Fruit fly (Drosophila melanogaster): ENCODE measurements around the gene CG15482.

The CG15482 gene

DNA sequence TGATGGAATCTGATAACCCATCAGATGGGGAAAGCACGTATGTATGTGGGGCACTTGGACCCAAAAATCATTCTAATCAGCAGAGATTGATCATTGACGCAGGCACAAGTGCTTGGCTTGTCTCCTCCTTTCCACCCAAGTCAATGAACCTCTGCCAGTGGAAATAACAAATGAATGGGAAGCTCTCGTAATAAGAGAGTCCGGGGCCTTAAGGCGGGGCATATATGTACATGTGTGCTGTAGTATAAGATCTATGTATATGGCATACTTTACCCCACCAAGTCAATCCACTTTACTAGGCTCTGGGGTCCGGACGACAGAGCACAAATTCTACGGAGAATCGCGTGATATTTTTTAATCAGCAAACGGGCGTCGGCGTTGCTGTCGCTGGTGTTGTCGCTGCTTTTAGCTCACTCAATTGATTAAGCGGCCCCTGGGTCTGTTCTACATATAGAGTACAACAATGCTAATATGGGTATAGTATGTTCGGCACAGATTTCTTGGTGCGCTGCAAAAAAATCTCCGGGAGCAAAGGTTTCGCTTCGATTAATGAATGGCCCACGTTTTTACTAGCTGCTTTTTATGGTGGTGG, 5.4 kb downstream of the CG15482 start (continued):
- TF ChIP-seq CG17385 (GFP tag; optimal IDR thresholded peaks at IDR 0.05) (no peak), slou (GFP tag; optimal IDR thresholded peaks at IDR 0.05) (no peak), D19A (tag; optimal IDR thresholded peaks at IDR 0.05) (no peak), esg (GFP tag; conservative IDR thresholded peaks at IDR 0.05) (no peak), D19B (GFP tag; optimal IDR thresholded peaks at IDR 0.05) (no peak), ap (GFP tag; IDR thresholded peaks at IDR 0.05) (no peak), CG16779 (GFP tag; IDR thresholded peaks at IDR 0.05) (no peak), Meics (GFP tag; optimal IDR thresholded peaks at IDR 0.05) (peak; percentile 32), pfk (GFP tag; optimal IDR thresholded peaks at IDR 0.05) (peak; percentile 55), CG9797 (GFP tag; optimal IDR thresholded peaks at IDR 0.05) (no peak), zf30C (GFP tag; optimal IDR thresholded peaks at IDR 0.05) (no peak), Dad (GFP tag; optimal IDR thresholded peaks at IDR 0.05) (no peak), usp (GFP tag; optimal IDR thresholded peaks at IDR 0.05) (no peak), trh (GFP tag; optimal IDR thresholded peaks at IDR 0.05) (no peak), CG6689 (GFP tag; IDR thresholded peaks at IDR 0.05) (no peak), CG4282 (GFP tag; optimal IDR thresholded peaks at IDR 0.05) (no peak), CG10431 (GFP tag; optimal IDR thresholded peaks at IDR 0.05) (no peak), MBD-R2 (GFP tag; IDR thresholded peaks at IDR 0.05) (no peak), dmrt99B (tag; optimal IDR thresholded peaks at IDR 0.05) (no peak), MESR4 (GFP tag; optimal IDR thresholded peaks at IDR 0.05) (no peak), Elba2 (GFP tag; optimal IDR thresholded peaks at IDR 0.05) (no peak), Pdp1 (GFP tag; optimal IDR thresholded peaks at IDR 0.05) (peak in 1 of 2 experiments; percentile 78), CG33213 (GFP tag; optimal IDR thresholded peaks at IDR 0.05) (no peak), CrebB (tag; optimal IDR thresholded peaks at IDR 0.05) (peak; percentile 13), CG18476 (GFP tag; optimal IDR thresholded peaks at IDR 0.05) (no peak), grn (GFP tag; optimal IDR thresholded peaks at IDR 0.05) (peak; percentile 62), CG12236 (GFP tag; optimal IDR thresholded peaks at IDR 0.05) (no peak), CG14050 (GFP tag; IDR thresholded peaks at IDR 0.05) (no peak), CG7556 (GFP tag; optimal IDR thresholded peaks at IDR 0.05) (no peak), CG12744 (GFP tag; optimal IDR thresholded peaks at IDR 0.05) (no peak), CG2202 (tag; optimal IDR thresholded peaks at IDR 0.05) (no peak), cad (GFP tag; optimal IDR thresholded peaks at IDR 0.05) (no peak), CG2120 (GFP tag; optimal IDR thresholded peaks at IDR 0.05) (no peak), Vsx1 (GFP tag; optimal IDR thresholded peaks at IDR 0.05) (no peak), CG12104 (GFP tag; optimal IDR thresholded peaks at IDR 0.05) (no peak), yki (optimal IDR thresholded peaks at IDR 0.05) (no peak), kah (GFP tag; optimal IDR thresholded peaks at IDR 0.05) (no peak), sens (GFP tag) (peak; percentile 63), CG15696 (tag; optimal IDR thresholded peaks at IDR 0.05) (no peak), Myb (GFP tag; optimal IDR thresholded peaks at IDR 0.05) (no peak), ems (GFP tag; optimal IDR thresholded peaks at IDR 0.05) (no peak), Camta (GFP tag; optimal IDR thresholded peaks at IDR 0.05) (no peak), disco-r (GFP tag; optimal IDR thresholded peaks at IDR 0.05) (no peak), corto (GFP tag; optimal IDR thresholded peaks at IDR 0.05) (no peak), CG14441 (GFP tag; IDR thresholded peaks at IDR 0.05) (no peak), CG10366 (GFP tag; IDR thresholded peaks at IDR 0.05) (no peak), CG34422 (GFP tag; IDR thresholded peaks at IDR 0.05) (no peak), Sry-δ (GFP tag; optimal IDR thresholded peaks at IDR 0.05) (no peak), ATbp (GFP tag; optimal IDR thresholded peaks at IDR 0.05) (no peak), sr (GFP tag; IDR thresholded peaks at IDR 0.05) (no peak), CG10654 (GFP tag; optimal IDR thresholded peaks at IDR 0.05) (no peak), aop (GFP tag; IDR thresholded peaks at IDR 0.05) (no peak), Oaz (GFP tag; IDR thresholded peaks at IDR 0.05) (no peak)

Data from whole organism, embryonic.